Worm (Caenorhabditis elegans) whole organism, L2 larva: Measurements from ENCODE around the gene ipmk-1.

Experiments used
- C34F6.9 ChIP-seq: fragments of 150-350 bp; optimal IDR thresholded peaks from 2 replicates; lab custom pipeline; 2014; ENCODE audit warnings: missing biosample characterization, missing genetic modification characterization
- aly-2 ChIP-seq: fragments of 150-350 bp; optimal IDR thresholded peaks from 2 replicates; lab custom pipeline; 2014; ENCODE audit warnings: missing biosample characterization, missing genetic modification characterization
- lsy-2 ChIP-seq, 2 experiments: fragments of 150-350 bp in 1 of 2; sonication (generic microtip) in 1 of 2; optimal IDR thresholded peaks; 2 replicates each; lab custom pipeline; 2014 to 2017; ENCODE audit warnings: missing biosample characterization in 2 of 2, missing genetic modification characterization in 2 of 2
- mdl-1 ChIP-seq, 2 experiments: fragments of 150-350 bp in 1 of 2; sonication (generic microtip) in 1 of 2; optimal IDR thresholded peaks; 2 replicates each; lab custom pipeline; 2017; ENCODE audit warnings: missing biosample characterization in 2 of 2, missing genetic modification characterization in 2 of 2
- nhr-11 ChIP-seq: fragments of 150-350 bp; optimal IDR thresholded peaks from 2 replicates; lab custom pipeline; 2014; ENCODE audit warnings: missing biosample characterization, missing genetic modification characterization
- nhr-12 ChIP-seq: fragments of 150-350 bp; optimal IDR thresholded peaks from 2 replicates; lab custom pipeline; 2014; ENCODE audit warnings: missing biosample characterization, missing genetic modification characterization
- nhr-129 ChIP-seq: fragments of 150-350 bp; optimal IDR thresholded peaks from 2 replicates; lab custom pipeline; 2014; ENCODE audit warnings: missing biosample characterization, missing genetic modification characterization
- nhr-237 ChIP-seq: fragments of 150-350 bp; optimal IDR thresholded peaks from 2 replicates; lab custom pipeline; 2014; ENCODE audit warnings: missing biosample characterization, missing genetic modification characterization
- nhr-25 ChIP-seq: fragments of 150-350 bp; sonication (generic microtip); optimal IDR thresholded peaks from 3 replicates; lab custom pipeline; 2014; ENCODE audit warnings: missing biosample characterization, missing genetic modification characterization
- snpc-4 ChIP-seq: fragments of 150-350 bp; optimal IDR thresholded peaks from 2 replicates; lab custom pipeline; 2014; ENCODE audit warnings: missing biosample characterization, missing genetic modification characterization
- unc-39 ChIP-seq: fragments of 150-350 bp; optimal IDR thresholded peaks from 2 replicates; lab custom pipeline; 2014; ENCODE audit warnings: missing biosample characterization, missing genetic modification characterization
- ztf-4 ChIP-seq: fragments of 150-350 bp; optimal IDR thresholded peaks from 2 replicates; lab custom pipeline; 2014; ENCODE audit warnings: missing biosample characterization, missing genetic modification characterization

DNA sequence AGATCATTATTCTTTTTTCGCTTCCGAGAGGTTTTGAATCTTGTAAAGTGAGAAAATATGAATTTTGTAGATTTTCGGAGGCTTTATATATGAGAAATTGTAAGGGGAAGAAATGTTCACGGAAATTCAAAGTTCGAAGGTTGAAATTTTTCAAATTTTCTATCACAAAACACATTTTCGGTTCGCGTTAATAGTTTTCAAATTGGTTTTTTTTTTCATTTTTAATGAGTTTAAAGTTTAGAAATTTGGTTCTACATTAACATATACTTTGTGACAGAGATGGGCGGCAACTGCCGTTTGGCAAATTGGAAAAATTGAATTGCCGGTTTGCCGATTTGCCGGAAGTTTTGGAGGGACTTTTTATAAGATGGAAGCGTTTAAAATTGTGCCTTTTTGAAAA is 23.1 kb downstream of the ipmk-1 start, which contains the start of gene K08E7.4:
- TF ChIP-seq mdl-1 (tag; optimal IDR thresholded peaks at IDR 0.05; lab: Kevin White, UChicago) (no peak), aly-2 (no peak), snpc-4 (tag; lab: Kevin White, UChicago) (no peak), lsy-2 (tag; optimal IDR thresholded peaks at IDR 0.05; lab: Kevin White, UChicago) (no peak), unc-39 (no peak), nhr-129 (tag; lab: Kevin White, UChicago) (no peak), C34F6.9 (tag; lab: Kevin White, UChicago) (no peak), nhr-12 (tag; lab: Kevin White, UChicago) (no peak), nhr-25 (tag; lab: Kevin White, UChicago) (no peak), nhr-237 (no peak), ztf-4 (tag; lab: Kevin White, UChicago) (no peak), nhr-11 (tag; lab: Kevin White, UChicago) (no peak)
